Fruit fly (Drosophila melanogaster): ENCODE data around the gene CG12523.

Gene CG12523

dm6 chr3L:10772527-10773184 lies 28.3 kb upstream of the CG12523 start (continued):
- TF ChIP-seq lola (GFP tag; optimal IDR thresholded peaks at IDR 0.05) (peak in 1 of 3 experiments; percentile 95), CG7839 (tag; optimal IDR thresholded peaks at IDR 0.05) (peak; percentile 79), CG10462 (GFP tag; optimal IDR thresholded peaks at IDR 0.05) (peak; percentile 30), CG1603 (tag; optimal IDR thresholded peaks at IDR 0.05) (peak; percentile 12), HmgZ (tag; optimal IDR thresholded peaks at IDR 0.05) (no peak), fd64A (GFP tag; optimal IDR thresholded peaks at IDR 0.05) (no peak), stwl (tag; optimal IDR thresholded peaks at IDR 0.05) (peak; percentile 24), sens-2 (GFP tag; IDR thresholded peaks at IDR 0.05) (no peak), CG6813 (GFP tag; optimal IDR thresholded peaks at IDR 0.05) (peak; percentile 34), Hr3 (GFP tag; optimal IDR thresholded peaks at IDR 0.05) (peak; percentile 59), pan (optimal IDR thresholded peaks at IDR 0.05) (no peak), pan (GFP tag; optimal IDR thresholded peaks at IDR 0.05 in 1 of 2, IDR thresholded peaks at IDR 0.05 in 1 of 2) (peak in 1 of 2 experiments; percentile 32), CG13775 (GFP tag; optimal IDR thresholded peaks at IDR 0.05) (peak; percentile 74), bcd (GFP tag; optimal IDR thresholded peaks at IDR 0.05) (peak; percentile 56), CG4404 (GFP tag; IDR thresholded peaks at IDR 0.05) (peak; percentile 60; the same call in 1 of the 2 replicates), so (GFP tag; IDR thresholded peaks at IDR 0.05) (0 out of 3 replicates have a peak, but pooled peaks have one; percentile 13), CG17328 (GFP tag; IDR thresholded peaks at IDR 0.05) (peak; percentile 62), lmd (GFP tag; IDR thresholded peaks at IDR 0.05) (peak; percentile 42), CG11560 (tag; IDR thresholded peaks at IDR 0.05) (0 out of 3 replicates have a peak, but pooled peaks have one; percentile 33), otp (GFP tag; IDR thresholded peaks at IDR 0.05) (0 out of 3 replicates have a peak, but pooled peaks have one; percentile 41), zen (tag; optimal IDR thresholded peaks at IDR 0.05) (peak; percentile 45), CG15601 (tag; optimal IDR thresholded peaks at IDR 0.05) (peak; percentile 87), sim (GFP tag; IDR thresholded peaks at IDR 0.05) (peak; percentile 77), CG14860 (GFP tag; IDR thresholded peaks at IDR 0.05; ENCODE audit: partially characterized antibody) (no peak), ara (GFP tag; IDR thresholded peaks at IDR 0.05) (peak; percentile 63), lbe (GFP tag; optimal IDR thresholded peaks at IDR 0.05) (peak; percentile 7), row (GFP tag; IDR thresholded peaks at IDR 0.05) (peak; percentile 73), CG10431 (GFP tag; optimal IDR thresholded peaks at IDR 0.05) (peak; percentile 59), pita (GFP tag; optimal IDR thresholded peaks at IDR 0.05) (no peak), CG10274 (GFP tag; optimal IDR thresholded peaks at IDR 0.05) (no peak), CG1647 (GFP tag; optimal IDR thresholded peaks at IDR 0.05) (no peak), oc (tag; optimal IDR thresholded peaks at IDR 0.05) (peak; percentile 54), sqz (GFP tag; optimal IDR thresholded peaks at IDR 0.05) (peak; percentile 44), Pdp1 (GFP tag; optimal IDR thresholded peaks at IDR 0.05) (peak; percentile 8 to 29), gem (tag; optimal IDR thresholded peaks at IDR 0.05) (peak; percentile 87), CG8924 (tag; optimal IDR thresholded peaks at IDR 0.05) (peak; percentile 85), CG5245 (GFP tag; optimal IDR thresholded peaks at IDR 0.05) (peak; percentile 30), pb (GFP tag; optimal IDR thresholded peaks at IDR 0.05) (no peak), ap (GFP tag; IDR thresholded peaks at IDR 0.05) (0 out of 2 replicates have a peak, but pooled peaks have one; percentile 14), fd96Cb (tag; optimal IDR thresholded peaks at IDR 0.05) (peak; percentile 72), CG9437 (GFP tag; optimal IDR thresholded peaks at IDR 0.05) (peak; percentile 24), CG31224 (GFP tag; IDR thresholded peaks at IDR 0.05) (no peak), CG31441 (GFP tag; IDR thresholded peaks at IDR 0.05) (peak; percentile 86), bowl (GFP tag; IDR thresholded peaks at IDR 0.05) (no peak), emc (GFP tag; optimal IDR thresholded peaks at IDR 0.05) (no peak), E2f1 (GFP tag; IDR thresholded peaks at IDR 0.05) (peak; percentile 57; the same call in 1 of the 2 replicates), prd (optimal IDR thresholded peaks at IDR 0.05) (no peak), prd (GFP tag; IDR thresholded peaks at IDR 0.05) (peak; percentile 63), CG30020 (tag; optimal IDR thresholded peaks at IDR 0.05) (peak; percentile 53), her (GFP tag; optimal IDR thresholded peaks at IDR 0.05) (no peak)
